Worm (Caenorhabditis elegans) whole organism, early embryonic: ENCODE results near the gene fbxa-28.

Source experiments
- B0310.2 ChIP-seq: sonication (generic microtip); optimal IDR thresholded peaks from 2 replicates; lab custom pipeline; 2016; ENCODE audit warnings: mild to moderate bottlenecking, missing genetic modification characterization, missing compliant biosample characterization
- F13C5.2 ChIP-seq: sonication (generic microtip); optimal IDR thresholded peaks from 2 replicates; lab custom pipeline; 2017; ENCODE audit warnings: mild to moderate bottlenecking, missing genetic modification characterization, inconsistent platforms, missing compliant biosample characterization
- aly-1 ChIP-seq: sonication (generic microtip); optimal IDR thresholded peaks from 2 replicates; lab custom pipeline; 2016; ENCODE audit warnings: missing genetic modification characterization, missing compliant biosample characterization
- ama-1 ChIP-seq: fragments of 150-350 bp; optimal IDR thresholded peaks from 2 replicates; lab custom pipeline; 2014
- ceh-13 ChIP-seq: fragments of 200-800 bp; sonication (Bioruptor generic); optimal IDR thresholded peaks from 2 replicates; lab custom pipeline; 2018; ENCODE audit warnings: mild to moderate bottlenecking, missing genetic modification characterization, missing compliant biosample characterization
- ceh-36 ChIP-seq: sonication (generic microtip); optimal IDR thresholded peaks from 2 replicates; lab custom pipeline; 2016; ENCODE audit warnings: missing genetic modification characterization, inconsistent platforms, missing compliant biosample characterization
- ets-7 ChIP-seq: sonication (generic microtip); optimal IDR thresholded peaks from 2 replicates; lab custom pipeline; 2016; ENCODE audit warnings: missing genotype, missing genetic modification characterization, missing compliant biosample characterization
- flt-1 ChIP-seq: fragments of 200-800 bp; sonication (Bioruptor generic); IDR thresholded peaks from 2 replicates; pipeline ENCODE4 v1.3.6; 2022; ENCODE audit warnings: missing genetic modification characterization, missing compliant biosample characterization
- hmbx-1 ChIP-seq: sonication (generic microtip); optimal IDR thresholded peaks from 2 replicates; lab custom pipeline; 2016; ENCODE audit warnings: mild to moderate bottlenecking, missing genetic modification characterization, missing compliant biosample characterization
- hmg-4 ChIP-seq: fragments of 200-800 bp; sonication (Bioruptor generic); optimal IDR thresholded peaks from 2 replicates; lab custom pipeline; 2018; ENCODE audit warnings: mild to moderate bottlenecking, missing genetic modification characterization, missing compliant biosample characterization
- hnd-1 ChIP-seq: sonication (generic microtip); optimal IDR thresholded peaks from 2 replicates; lab custom pipeline; 2016; ENCODE audit warnings: missing genetic modification characterization, missing compliant biosample characterization
- pes-1 ChIP-seq: fragments of 200-800 bp; sonication (Bioruptor generic); IDR thresholded peaks from 2 replicates; pipeline ENCODE4 v1.3.6; 2022; ENCODE audit warnings: missing genetic modification reagents, missing genetic modification characterization, missing compliant biosample characterization
- scrt-1 ChIP-seq: fragments of 200-800 bp; sonication (Bioruptor generic); IDR thresholded peaks from 2 replicates; pipeline ENCODE4 v1.3.6; 2022; ENCODE audit warnings: missing genetic modification characterization, missing compliant biosample characterization
- sea-1 ChIP-seq: fragments of 200-800 bp; sonication (Bioruptor generic); conservative IDR thresholded peaks from 2 replicates; pipeline ENCODE4 v1.3.6; 2022; ENCODE audit warnings: missing genetic modification characterization, missing compliant biosample characterization
- tbx-11 ChIP-seq: fragments of 200-800 bp; sonication (Bioruptor generic); IDR thresholded peaks from 2 replicates; pipeline ENCODE4 v1.3.6; 2022; ENCODE audit warnings: missing genetic modification characterization, missing compliant biosample characterization
- tbx-37 ChIP-seq: fragments of 200-800 bp; sonication (Bioruptor generic); conservative IDR thresholded peaks from 2 replicates; pipeline ENCODE4 v1.3.6; 2022; ENCODE audit warnings: missing genetic modification reagents, missing genetic modification characterization, missing compliant biosample characterization
- tra-4 ChIP-seq: sonication (generic microtip); optimal IDR thresholded peaks from 2 replicates; lab custom pipeline; 2017; ENCODE audit warnings: missing genetic modification characterization, missing compliant biosample characterization

fbxa-28 gene

DNA sequence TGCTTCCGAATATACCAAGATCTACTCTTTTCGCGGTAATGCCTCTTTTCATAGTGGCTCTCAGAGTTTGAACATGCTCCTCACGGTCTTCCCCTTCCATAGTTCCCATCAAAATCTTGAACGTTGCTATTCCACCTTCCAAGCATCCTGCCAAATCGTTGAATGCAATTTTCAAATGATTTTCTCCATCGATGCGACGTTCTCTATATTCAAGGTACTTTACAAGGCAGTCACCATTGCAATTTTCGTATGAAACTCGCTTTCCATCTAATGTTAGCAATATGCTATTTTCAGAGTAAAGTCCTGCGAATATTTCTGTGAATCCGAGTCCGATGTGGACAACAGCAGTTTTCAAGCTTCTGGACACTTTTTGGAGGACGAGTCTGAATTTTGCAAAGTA is 16.6 kb downstream of the fbxa-28 start:
- TF ChIP-seq ets-7 (tag; lab: Kevin White, UChicago) (no peak), tbx-37 (no peak), tbx-11 (GFP tag; lab: Robert Waterston, UW) (no peak), hnd-1 (tag; lab: Kevin White, UChicago) (no peak), sea-1 (GFP tag; lab: Robert Waterston, UW) (no peak), ceh-36 (no peak), aly-1 (tag; lab: Kevin White, UChicago) (no peak), flt-1 (GFP tag; lab: Robert Waterston, UW) (no peak), tra-4 (tag; lab: Kevin White, UChicago) (no peak), ceh-13 (no peak), ama-1 (no peak), hmg-4 (GFP tag; lab: Kevin White, UChicago) (no peak), pes-1 (GFP tag; lab: Robert Waterston, UW) (no peak), F13C5.2 (tag; lab: Kevin White, UChicago) (no peak), scrt-1 (GFP tag; lab: Robert Waterston, UW) (no peak), hmbx-1 (tag; lab: Kevin White, UChicago) (no peak), B0310.2 (tag; lab: Kevin White, UChicago) (no peak)

DNA sequence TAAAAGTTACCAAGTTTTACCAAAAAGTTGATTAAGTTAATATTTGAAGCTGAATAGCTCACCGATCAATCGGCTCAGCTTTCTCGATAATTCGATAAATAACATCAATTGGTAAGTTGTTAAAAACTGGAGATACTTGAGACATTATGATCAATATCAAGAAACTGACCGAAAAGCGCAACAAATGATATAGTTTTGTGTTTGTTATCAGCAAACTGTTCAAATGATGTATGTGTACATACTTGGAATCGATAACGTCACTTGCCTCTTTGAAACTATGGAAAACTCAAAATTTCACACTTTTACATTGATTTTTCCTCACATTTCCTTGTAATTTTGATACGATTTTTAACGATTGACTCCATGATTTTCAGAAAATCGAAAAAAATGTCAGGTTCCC is 17.3 kb downstream of the fbxa-28 start, which contains the start of the genes fbxa-80 and fbxa-19:
fbxa-80 (minus strand) TSS at position 173 of the 400 bp plus-strand sequence.
fbxa-19 (plus strand) TSS at position 364 of the 400 bp plus-strand sequence.
- no peak for TF ChIP-seq F13C5.2 (tag; lab: Kevin White, UChicago)
- no peak for TF ChIP-seq scrt-1 (GFP tag; lab: Robert Waterston, UW)
- no peak for TF ChIP-seq sea-1 (GFP tag; lab: Robert Waterston, UW)
- TF ChIP-seq hnd-1 (tag; lab: Kevin White, UChicago): no peak
- TF ChIP-seq ets-7 (tag; lab: Kevin White, UChicago): no peak
- no peak for TF ChIP-seq hmg-4 (GFP tag; lab: Kevin White, UChicago)
- TF ChIP-seq B0310.2 (tag; lab: Kevin White, UChicago): no peak
- TF ChIP-seq ama-1: no peak
- no peak for TF ChIP-seq hmbx-1 (tag; lab: Kevin White, UChicago)

- TF ChIP-seq scrt-1 (GFP tag; lab: Robert Waterston, UW) (no peak), ceh-13 (no peak)
These were observed 23.9 kb downstream of the fbxa-28 start, which contains the start of gene fbxa-15 for ce11 chrIII:1321561-1321960. Gene fbxa-15, minus strand, starts transcription at chrIII:1321661.

DNA sequence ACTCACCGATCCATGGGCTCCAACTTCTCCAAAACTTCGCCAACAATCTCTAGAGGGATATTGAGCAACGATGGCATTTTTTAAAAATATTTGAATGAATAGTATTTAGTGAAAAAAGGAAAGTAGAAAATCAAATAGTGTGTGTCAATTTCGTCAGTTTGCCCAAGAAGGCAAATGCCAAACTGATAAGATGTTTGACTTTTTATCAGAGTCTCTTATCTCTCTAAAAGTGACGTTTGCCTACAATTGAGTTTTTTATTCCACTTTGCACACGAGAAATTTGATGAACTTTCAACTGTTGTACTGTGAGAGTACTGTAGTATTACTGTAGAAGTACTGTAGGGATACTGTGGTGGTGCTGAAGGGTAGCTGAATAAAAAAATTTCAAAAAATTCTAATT is 25.9 kb downstream of the fbxa-28 start:
- TF ChIP-seq flt-1 (GFP tag; lab: Robert Waterston, UW) (no peak), F13C5.2 (tag; lab: Kevin White, UChicago) (no peak), hmg-4 (GFP tag; lab: Kevin White, UChicago) (no peak), ceh-36 (no peak), ama-1 (no peak), tbx-11 (GFP tag; lab: Robert Waterston, UW) (no peak), tra-4 (tag; lab: Kevin White, UChicago) (no peak), scrt-1 (GFP tag; lab: Robert Waterston, UW) (no peak), pes-1 (GFP tag; lab: Robert Waterston, UW) (no peak), B0310.2 (tag; lab: Kevin White, UChicago) (no peak), sea-1 (GFP tag; lab: Robert Waterston, UW) (no peak), tbx-37 (no peak), ceh-13 (no peak), hmbx-1 (tag; lab: Kevin White, UChicago) (no peak), hnd-1 (tag; lab: Kevin White, UChicago) (no peak), aly-1 (tag; lab: Kevin White, UChicago) (no peak), ets-7 (tag; lab: Kevin White, UChicago) (no peak)

DNA sequence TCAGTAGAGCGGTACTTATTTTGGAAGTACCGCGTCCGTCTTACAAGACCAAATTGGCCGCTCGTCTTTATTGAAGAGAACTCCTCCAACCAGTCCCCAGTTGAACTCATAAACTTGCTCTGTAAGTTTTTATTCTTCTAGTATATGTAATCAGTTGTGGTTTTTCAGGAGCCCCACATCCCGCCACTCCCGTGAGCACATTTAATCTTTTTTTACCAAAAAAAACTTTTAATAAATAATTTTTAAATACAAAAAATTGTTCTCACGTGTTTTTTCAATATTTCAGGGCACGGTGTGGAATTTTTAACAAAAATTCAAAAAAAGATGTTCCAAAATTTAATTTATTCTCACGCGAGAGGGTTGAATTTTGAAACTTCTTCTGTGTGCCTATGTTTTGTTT is 26.8 kb downstream of the fbxa-28 start, which contains the start of gene fbxa-14:
fbxa-14 (minus strand) TSS at position 101 of the 400 bp plus-strand sequence.
- TF ChIP-seq tbx-11 (GFP tag; lab: Robert Waterston, UW) (no peak), tbx-37 (no peak), F13C5.2 (tag; lab: Kevin White, UChicago) (no peak), hmbx-1 (tag; lab: Kevin White, UChicago) (no peak), scrt-1 (GFP tag; lab: Robert Waterston, UW) (no peak), tra-4 (tag; lab: Kevin White, UChicago) (no peak), B0310.2 (tag; lab: Kevin White, UChicago) (no peak), ceh-13 (no peak), hmg-4 (GFP tag; lab: Kevin White, UChicago) (no peak)

- TF ChIP-seq F13C5.2 (tag; lab: Kevin White, UChicago) (no peak), scrt-1 (GFP tag; lab: Robert Waterston, UW) (no peak), pes-1 (GFP tag; lab: Robert Waterston, UW) (no peak), ceh-36 (no peak), sea-1 (GFP tag; lab: Robert Waterston, UW) (no peak), hnd-1 (tag; lab: Kevin White, UChicago) (no peak), ama-1 (no peak)
These were observed 28.8 kb downstream of the fbxa-28 start, which contains the start of gene Y82E9BL.18 for ce11 chrIII:1326490-1326889. Gene Y82E9BL.18, plus strand, starts transcription at chrIII:1326790.

ce11 chrIII:1331894-1332293 is 34.2 kb downstream of the fbxa-28 start, which contains the start of gene Y82E9BL.19:
Gene Y82E9BL.19, plus strand, starts transcription at chrIII:1332016.
- TF ChIP-seq sea-1 (GFP tag; lab: Robert Waterston, UW): no peak
- no peak for TF ChIP-seq ceh-36
- TF ChIP-seq F13C5.2 (tag; lab: Kevin White, UChicago): no peak
- no peak for TF ChIP-seq flt-1 (GFP tag; lab: Robert Waterston, UW)
- TF ChIP-seq ets-7 (tag; lab: Kevin White, UChicago): no peak
- TF ChIP-seq aly-1 (tag; lab: Kevin White, UChicago): no peak
- no peak for TF ChIP-seq tbx-11 (GFP tag; lab: Robert Waterston, UW)
- no peak for TF ChIP-seq B0310.2 (tag; lab: Kevin White, UChicago)
- no peak for TF ChIP-seq pes-1 (GFP tag; lab: Robert Waterston, UW)
- no peak for TF ChIP-seq hmg-4 (GFP tag; lab: Kevin White, UChicago)
- TF ChIP-seq hmbx-1 (tag; lab: Kevin White, UChicago): no peak
- TF ChIP-seq tbx-37: no peak
- no peak for TF ChIP-seq scrt-1 (GFP tag; lab: Robert Waterston, UW)
